Worm (Caenorhabditis elegans): ENCODE data around the gene srr-6.

srr-6 gene

ce11 chrV:5032176-5032575, 19.6 kb downstream of the srr-6 start:
- TF ChIP-seq zip-2 (tag; optimal IDR thresholded peaks at IDR 0.05) (peak; percentile 26), mdl-1 (tag; optimal IDR thresholded peaks at IDR 0.05) (peak; percentile 78 to 86), nhr-48 (tag; optimal IDR thresholded peaks at IDR 0.05) (peak; percentile 14), lin-15B (tag; optimal IDR thresholded peaks at IDR 0.05) (no peak), dmd-8 (GFP tag; IDR thresholded peaks at IDR 0.05) (no peak), daf-16 (GFP tag; optimal IDR thresholded peaks at IDR 0.05) (no peak), daf-16 (tag; optimal IDR thresholded peaks at IDR 0.05) (peak; percentile 84), nhr-11 (tag; optimal IDR thresholded peaks at IDR 0.05) (peak; percentile 45), aha-1 (tag) (peak; percentile 39), mxl-3 (GFP tag; optimal IDR thresholded peaks at IDR 0.05) (peak; percentile 2), set-16 (GFP tag; IDR thresholded peaks at IDR 0.05) (no peak), dmd-6 (GFP tag; IDR thresholded peaks at IDR 0.05) (peak; percentile 56), hlh-30 (tag; optimal IDR thresholded peaks at IDR 0.05; ENCODE audit: insufficient read depth) (peak; percentile 60), dve-1 (tag; optimal IDR thresholded peaks at IDR 0.05; ENCODE audit: insufficient read depth) (peak; percentile 34), nhr-102 (tag; optimal IDR thresholded peaks at IDR 0.05) (peak; percentile 42), hlh-11 (tag; optimal IDR thresholded peaks at IDR 0.05) (peak; percentile 65), F37D6.2 (tag; optimal IDR thresholded peaks at IDR 0.05) (no peak), unc-62 (GFP tag; optimal IDR thresholded peaks at IDR 0.05 in 1 of 2) (peak in 1 of 2 experiments; percentile 89), unc-62 (tag; optimal IDR thresholded peaks at IDR 0.05) (no peak), nhr-28 (tag; optimal IDR thresholded peaks at IDR 0.05) (peak; percentile 21), lin-1 (GFP tag; IDR thresholded peaks at IDR 0.05) (0 out of 2 replicates have a peak, but pooled peaks have one; percentile 9), T20F7.1 (GFP tag; optimal IDR thresholded peaks at IDR 0.05) (peak; percentile 17), mdt-29 (GFP tag; IDR thresholded peaks at IDR 0.05) (no peak), hif-1 (tag; optimal IDR thresholded peaks at IDR 0.05) (peak in 1 of 2 experiments; percentile 43)

ce11 chrV:5033099-5033498, 20.5 kb downstream of the srr-6 start, which contains the start of gene K11D12.13:
Gene K11D12.13, plus strand, starts transcription at chrV:5033399.
- TF ChIP-seq hif-1 (tag; optimal IDR thresholded peaks at IDR 0.05) (peak in 1 of 2 experiments; percentile 6), cey-2 (tag; optimal IDR thresholded peaks at IDR 0.05; ENCODE audit: borderline replicate concordance, insufficient read depth) (no peak), php-3 (GFP tag; IDR thresholded peaks at IDR 0.05) (no peak), hlh-30 (tag; optimal IDR thresholded peaks at IDR 0.05; ENCODE audit: insufficient read depth) (no peak), madf-5 (GFP tag; IDR thresholded peaks at IDR 0.05) (no peak), daf-8 (GFP tag; IDR thresholded peaks at IDR 0.05) (no peak), ceh-32 (tag; optimal IDR thresholded peaks at IDR 0.05; ENCODE audit: poor library complexity) (no peak), F37D6.2 (tag; optimal IDR thresholded peaks at IDR 0.05) (no peak)

ce11 chrV:5035058-5035457, 22.5 kb downstream of the srr-6 start, which contains the start of gene K11D12.6:
Gene K11D12.6, minus strand, starts transcription at chrV:5035158.
- TF ChIP-seq nhr-25 (tag; optimal IDR thresholded peaks at IDR 0.05; ENCODE audit: borderline replicate concordance, insufficient read depth) (no peak), daf-19 (GFP tag; conservative IDR thresholded peaks at IDR 0.05) (no peak), nhr-11 (tag; optimal IDR thresholded peaks at IDR 0.05) (no peak), vab-7 (GFP tag; IDR thresholded peaks at IDR 0.05) (no peak), lin-13 (GFP tag; optimal IDR thresholded peaks at IDR 0.05) (no peak), sdz-12 (GFP tag; optimal IDR thresholded peaks at IDR 0.05) (no peak), pqm-1 (tag; optimal IDR thresholded peaks at IDR 0.05) (no peak)

- TF ChIP-seq skn-1 (tag; optimal IDR thresholded peaks at IDR 0.05) (no peak), mes-2 (tag; optimal IDR thresholded peaks at IDR 0.05; ENCODE audit: poor library complexity, severe bottlenecking) (no peak), nhr-28 (tag; optimal IDR thresholded peaks at IDR 0.05) (no peak), tag-97 (GFP tag; IDR thresholded peaks at IDR 0.05) (no peak), pha-4 (GFP tag; IDR thresholded peaks at IDR 0.05) (no peak), pha-4 (tag; optimal IDR thresholded peaks at IDR 0.05) (no peak), nhr-237 (tag; optimal IDR thresholded peaks at IDR 0.05) (no peak), unc-130 (GFP tag; optimal IDR thresholded peaks at IDR 0.05) (no peak), Y75B8A.6 (GFP tag; IDR thresholded peaks at IDR 0.05) (no peak), ctbp-1 (GFP tag; IDR thresholded peaks at IDR 0.05) (no peak), egl-43 (GFP tag; IDR thresholded peaks at IDR 0.05) (no peak), zag-1 (tag; optimal IDR thresholded peaks at IDR 0.05) (no peak), dmd-9 (GFP tag; IDR thresholded peaks at IDR 0.05) (no peak), ZK546.5 (tag; optimal IDR thresholded peaks at IDR 0.05) (no peak)
Measured at ce11 chrV:5036364-5036763, 23.8 kb downstream of the srr-6 start, which contains the start of gene K11D12.7. Gene K11D12.7, minus strand, starts transcription at chrV:5036464.
